Worm (Caenorhabditis elegans): ENCODE measurements around the gene mfsd-13.2.

DNA sequence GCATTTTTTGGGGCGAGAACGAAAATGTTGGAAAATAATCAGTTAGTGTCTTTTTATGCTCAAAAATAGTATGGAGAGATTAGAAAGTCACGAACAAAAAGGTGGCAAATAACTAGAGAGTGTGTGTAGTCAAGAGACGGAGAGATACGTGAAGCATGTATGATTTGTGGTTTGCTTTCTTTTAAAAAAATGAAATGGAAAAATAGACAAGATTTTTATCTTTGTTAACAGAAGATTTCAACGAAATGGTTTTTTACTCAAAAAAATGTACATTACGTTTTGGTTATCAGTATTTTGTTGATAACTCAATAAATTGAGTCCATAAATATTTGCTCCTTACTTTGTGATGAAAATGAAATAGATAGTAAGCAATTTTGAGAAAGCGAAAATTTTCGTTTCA is 42.5 kb upstream of the mfsd-13.2 start, which contains the start of gene dhs-7:
- TF ChIP-seq elt-4 (tag; optimal IDR thresholded peaks at IDR 0.05) = no peak
- TF ChIP-seq ceh-31 (tag; optimal IDR thresholded peaks at IDR 0.05) = no peak
- TF ChIP-seq nhr-11 (tag; optimal IDR thresholded peaks at IDR 0.05) = no peak
- no peak for TF ChIP-seq tbx-2 (tag; optimal IDR thresholded peaks at IDR 0.05)
- TF ChIP-seq T23F11.4 (GFP tag; optimal IDR thresholded peaks at IDR 0.05) = no peak
- no peak for TF ChIP-seq ceh-48 (tag; optimal IDR thresholded peaks at IDR 0.05)
- TF ChIP-seq gmeb-2 (tag; optimal IDR thresholded peaks at IDR 0.05) = no peak
- TF ChIP-seq elt-2 (tag; optimal IDR thresholded peaks at IDR 0.05) = no peak

Data from whole organism, late embryonic.